Fruit fly (Drosophila melanogaster) whole organism, pupa: Measurements from ENCODE around the gene Zw.

ENCODE experiments used
- CG8159 ChIP-seq: fragments of 200-800 bp; sonication (Bioruptor generic); optimal IDR thresholded peaks from 3 replicates; lab custom pipeline; 2018; ENCODE audit warnings: missing biosample characterization, mild to moderate bottlenecking, missing genetic modification characterization, moderate library complexity
- CG9948 ChIP-seq: fragments of 200-800 bp; sonication (Bioruptor generic); optimal IDR thresholded peaks from 2 replicates; lab custom pipeline; 2018; ENCODE audit warnings: missing biosample characterization, mild to moderate bottlenecking, missing genetic modification characterization, moderate library complexity
- Ets98B ChIP-seq: fragments of 200-800 bp; sonication (Bioruptor generic); IDR thresholded peaks from 2 replicates; pipeline ENCODE4 v1.3.6; 2022; ENCODE audit warnings: missing biosample characterization, missing genetic modification characterization
- Pif1B ChIP-seq: fragments of 200-800 bp; sonication (Bioruptor generic); optimal IDR thresholded peaks from 3 replicates; lab custom pipeline; 2016; ENCODE audit warnings: missing biosample characterization, missing genetic modification characterization
- fd96Ca ChIP-seq: fragments of 200-800 bp; sonication (Bioruptor generic); IDR thresholded peaks from 3 replicates; pipeline ENCODE4 v1.3.6; 2022; ENCODE audit warnings: missing biosample characterization, missing genetic modification characterization

DNA sequence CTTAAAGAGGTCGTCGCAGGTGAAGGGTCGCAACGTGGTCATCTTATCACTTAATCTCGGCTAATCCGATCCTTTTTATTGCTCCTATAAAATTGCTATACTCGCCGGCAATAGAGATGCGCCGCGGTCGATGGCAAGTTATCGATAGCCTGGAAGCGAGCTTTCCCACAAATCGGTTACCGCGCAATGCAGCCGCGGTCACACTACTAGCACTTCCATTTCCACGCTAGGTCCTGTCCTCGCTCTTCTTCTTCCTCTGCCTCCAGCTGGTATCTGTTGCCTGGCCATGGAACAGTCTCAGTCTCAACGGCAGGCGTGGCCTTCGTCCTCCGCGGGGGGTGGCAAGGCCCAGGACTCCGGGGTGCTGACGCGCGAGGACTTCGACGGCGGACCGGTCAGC lies 44.1 kb upstream of the Zw start, which contains the start of the genes Naa20A and MKP-4:
- TF ChIP-seq fd96Ca (no peak), CG8159 (tag; lab: Kevin White, UChicago) (no peak), CG9948 (no peak), Ets98B (GFP tag; lab: Robert Waterston, UW) (no peak), Pif1B (GFP tag; lab: Kevin White, UChicago) (no peak)
